Worm (Caenorhabditis elegans) whole organism, young adult: ENCODE measurements around the gene pld-1.

Experiments
- B0035.1 ChIP-seq: sonication (generic microtip); optimal IDR thresholded peaks from 2 replicates; lab custom pipeline; 2016; ENCODE audit warnings: missing genetic modification characterization, mild to moderate bottlenecking, missing compliant biosample characterization, missing genotype, missing genetic modification reagents
- B0261.1 ChIP-seq: sonication (generic microtip); optimal IDR thresholded peaks from 2 replicates; lab custom pipeline; 2016; ENCODE audit warnings: mild to moderate bottlenecking, missing genetic modification characterization, moderate library complexity, missing compliant biosample characterization
- C06A6.2 ChIP-seq: fragments of 200-800 bp; sonication (Bioruptor generic); conservative IDR thresholded peaks from 2 replicates; pipeline ENCODE4 v1.3.6; 2022; ENCODE audit warnings: missing genetic modification characterization, missing compliant biosample characterization
- C17E4.6 ChIP-seq: fragments of 200-800 bp; sonication (Bioruptor generic); IDR thresholded peaks from 2 replicates; pipeline ENCODE4 v1.3.6; 2022; ENCODE audit warnings: missing genetic modification reagents, missing genetic modification characterization, missing compliant biosample characterization
- D2030.7 ChIP-seq: fragments of 200-800 bp; sonication (Bioruptor generic); IDR thresholded peaks from 2 replicates; pipeline ENCODE4 v1.3.6; 2022; ENCODE audit warnings: missing genetic modification reagents, missing genetic modification characterization, missing compliant biosample characterization
- F10E7.11 ChIP-seq: sonication (generic microtip); optimal IDR thresholded peaks from 2 replicates; lab custom pipeline; 2017; ENCODE audit warnings: mild to moderate bottlenecking, missing genetic modification characterization, moderate library complexity, missing compliant biosample characterization
- F22D6.2 ChIP-seq: sonication (generic microtip); optimal IDR thresholded peaks from 2 replicates; lab custom pipeline; 2016; ENCODE audit warnings: mild to moderate bottlenecking, missing genetic modification characterization, missing compliant biosample characterization
- F49E8.2 ChIP-seq: sonication (generic microtip); optimal IDR thresholded peaks from 3 replicates; lab custom pipeline; 2017; ENCODE audit warnings: missing genetic modification characterization, mild to moderate bottlenecking, missing compliant biosample characterization, antibody characterized with exemption, moderate library complexity; ENCODE audit not compliant: insufficient read depth
- F52B5.7 ChIP-seq: sonication (generic microtip); optimal IDR thresholded peaks from 2 replicates; lab custom pipeline; 2016; ENCODE audit warnings: mild to moderate bottlenecking, missing genetic modification characterization, missing compliant biosample characterization
- F57A8.1 ChIP-seq: fragments of 200-800 bp; sonication (Bioruptor generic); optimal IDR thresholded peaks from 2 replicates; lab custom pipeline; 2018; ENCODE audit warnings: mild to moderate bottlenecking, missing genetic modification characterization, moderate library complexity, missing compliant biosample characterization
- K11D2.4 ChIP-seq: fragments of 200-800 bp; sonication (Bioruptor generic); IDR thresholded peaks from 2 replicates; pipeline ENCODE4 v1.3.6; 2022; ENCODE audit warnings: missing genetic modification reagents, missing genetic modification characterization, missing compliant biosample characterization
- K12H6.12 ChIP-seq: fragments of 200-800 bp; sonication (Bioruptor generic); optimal IDR thresholded peaks from 2 replicates; lab custom pipeline; 2018; ENCODE audit warnings: mild to moderate bottlenecking, missing genetic modification characterization, missing compliant biosample characterization
- Y53G8AR.9 ChIP-seq: fragments of 200-800 bp; sonication (Bioruptor generic); conservative IDR thresholded peaks from 2 replicates; pipeline ENCODE4 v1.3.6; 2022; ENCODE audit warnings: missing genetic modification reagents, missing genetic modification characterization, missing compliant biosample characterization
- Y56A3A.18 ChIP-seq: fragments of 200-800 bp; sonication (Bioruptor generic); IDR thresholded peaks from 2 replicates; pipeline ENCODE4 v1.3.6; 2022; ENCODE audit warnings: missing genetic modification reagents, missing genetic modification characterization, missing compliant biosample characterization
- Y79H2A.3 ChIP-seq: fragments of 200-800 bp; sonication (Bioruptor generic); conservative IDR thresholded peaks from 2 replicates; pipeline ENCODE4 v1.3.6; 2022; ENCODE audit warnings: missing genetic modification reagents, missing genetic modification characterization, missing compliant biosample characterization
- ZK185.1 ChIP-seq: sonication (generic microtip); optimal IDR thresholded peaks from 2 replicates; lab custom pipeline; 2016; ENCODE audit warnings: mild to moderate bottlenecking, missing genetic modification characterization, missing compliant biosample characterization; ENCODE audit not compliant: poor library complexity, severe bottlenecking
- aptf-3 ChIP-seq: fragments of 200-800 bp; sonication (Bioruptor generic); IDR thresholded peaks from 2 replicates; pipeline ENCODE4 v1.3.6; 2022; ENCODE audit warnings: missing genetic modification characterization, missing compliant biosample characterization
- atf-7 ChIP-seq: sonication (generic microtip); optimal IDR thresholded peaks from 2 replicates; lab custom pipeline; 2017; ENCODE audit warnings: mild to moderate bottlenecking, missing genetic modification characterization, missing compliant biosample characterization
- ceh-40 ChIP-seq: fragments of 200-800 bp; sonication (Bioruptor generic); IDR thresholded peaks from 2 replicates; pipeline ENCODE4 v1.3.6; 2022; ENCODE audit warnings: missing genetic modification characterization, missing compliant biosample characterization
- ceh-58 ChIP-seq: fragments of 200-800 bp; sonication (Bioruptor generic); IDR thresholded peaks from 2 replicates; pipeline ENCODE4 v1.3.6; 2022; ENCODE audit warnings: missing genetic modification characterization, missing compliant biosample characterization
- ceh-79 ChIP-seq: sonication (generic microtip); optimal IDR thresholded peaks from 2 replicates; lab custom pipeline; 2017; ENCODE audit warnings: mild to moderate bottlenecking, missing genetic modification characterization, missing compliant biosample characterization
- dpff-1 ChIP-seq: sonication (generic microtip); optimal IDR thresholded peaks from 2 replicates; lab custom pipeline; 2017; ENCODE audit warnings: mild to moderate bottlenecking, missing genetic modification characterization, missing compliant biosample characterization
- efl-1 ChIP-seq: fragments of 150-350 bp; optimal IDR thresholded peaks from 2 replicates; lab custom pipeline; 2014; ENCODE audit warnings: missing biosample characterization, missing genetic modification reagents, missing genetic modification characterization
- egl-18 ChIP-seq: fragments of 200-800 bp; sonication (Bioruptor generic); IDR thresholded peaks from 2 replicates; pipeline ENCODE4 v1.3.6; 2022; ENCODE audit warnings: missing genetic modification reagents, missing genetic modification characterization, missing compliant biosample characterization
- egrh-3 ChIP-seq: fragments of 200-800 bp; sonication (Bioruptor generic); IDR thresholded peaks from 2 replicates; pipeline ENCODE4 v1.3.6; 2022; ENCODE audit warnings: missing genetic modification reagents, missing genetic modification characterization, missing compliant biosample characterization
- ets-4 ChIP-seq: fragments of 200-800 bp; sonication (Bioruptor generic); optimal IDR thresholded peaks from 2 replicates; lab custom pipeline; 2018; ENCODE audit warnings: mild to moderate bottlenecking, missing genetic modification characterization, missing compliant biosample characterization
- gei-17 ChIP-seq: fragments of 200-800 bp; sonication (Bioruptor generic); optimal IDR thresholded peaks from 2 replicates; lab custom pipeline; 2018; ENCODE audit warnings: mild to moderate bottlenecking, missing genetic modification characterization, missing compliant biosample characterization
- hlh-12 ChIP-seq: sonication (generic microtip); optimal IDR thresholded peaks from 2 replicates; lab custom pipeline; 2016; ENCODE audit warnings: missing genetic modification characterization, missing compliant biosample characterization
- hmg-20 ChIP-seq: fragments of 200-800 bp; sonication (Bioruptor generic); IDR thresholded peaks from 2 replicates; pipeline ENCODE4 v1.3.6; 2022; ENCODE audit warnings: missing genetic modification reagents, missing genetic modification characterization, missing compliant biosample characterization
- lag-1 ChIP-seq: fragments of 200-800 bp; sonication (Bioruptor generic); IDR thresholded peaks from 2 replicates; pipeline ENCODE4 v1.3.6; 2022; ENCODE audit warnings: missing genetic modification reagents, missing genetic modification characterization, missing compliant biosample characterization
- let-607 ChIP-seq, 2 experiments: fragments of 200-800 bp in 1 of 2; sonication (Bioruptor generic) in 1 of 2; sonication (generic microtip) in 1 of 2; optimal IDR thresholded peaks; 2 replicates each; lab custom pipeline; 2016 to 2018; ENCODE audit warnings: mild to moderate bottlenecking in 2 of 2, missing compliant biosample characterization in 2 of 2, missing genetic modification characterization in 2 of 2, moderate library complexity in 2 of 2, missing genotype in 1 of 2
- lin-26 ChIP-seq: fragments of 200-800 bp; sonication (Bioruptor generic); IDR thresholded peaks from 2 replicates; pipeline ENCODE4 v1.3.6; 2022; ENCODE audit warnings: missing genetic modification reagents, missing genetic modification characterization, missing compliant biosample characterization
- lin-35 ChIP-seq, 3 experiments: fragments of 150-350 bp in 2 of 3; sonication (generic microtip) in 1 of 3; optimal IDR thresholded peaks; 2 replicates each; lab custom pipeline; 2014 to 2018; ENCODE audit warnings: missing biosample characterization in 3 of 3, missing genetic modification characterization in 3 of 3, missing genetic modification reagents in 3 of 3
- lin-40 ChIP-seq: sonication (generic microtip); optimal IDR thresholded peaks from 2 replicates; lab custom pipeline; 2016; ENCODE audit warnings: missing genetic modification characterization, mild to moderate bottlenecking, missing compliant biosample characterization, missing genotype, missing genetic modification reagents
- lsl-1 ChIP-seq: fragments of 200-800 bp; sonication (Bioruptor generic); optimal IDR thresholded peaks from 2 replicates; lab custom pipeline; 2018; ENCODE audit warnings: mild to moderate bottlenecking, missing genetic modification characterization, moderate library complexity, missing compliant biosample characterization
- madf-6 ChIP-seq: fragments of 200-800 bp; sonication (Bioruptor generic); IDR thresholded peaks from 2 replicates; pipeline ENCODE4 v1.3.6; 2022; ENCODE audit warnings: missing genetic modification reagents, missing genetic modification characterization, missing compliant biosample characterization
- mel-28 ChIP-seq: sonication (generic microtip); optimal IDR thresholded peaks from 2 replicates; lab custom pipeline; 2016; ENCODE audit warnings: borderline replicate concordance, mild to moderate bottlenecking, missing genetic modification characterization, missing compliant biosample characterization
- nhr-27 ChIP-seq: fragments of 200-800 bp; sonication (Bioruptor generic); optimal IDR thresholded peaks from 2 replicates; lab custom pipeline; 2018; ENCODE audit warnings: mild to moderate bottlenecking, missing genetic modification characterization, moderate library complexity, missing compliant biosample characterization
- nhr-90 ChIP-seq: sonication (generic microtip); optimal IDR thresholded peaks from 2 replicates; lab custom pipeline; 2016; ENCODE audit warnings: missing genotype, mild to moderate bottlenecking, missing genetic modification characterization, missing compliant biosample characterization
- rec-8 ChIP-seq, 2 experiments: sonication (generic microtip); optimal IDR thresholded peaks; 2 replicates each; lab custom pipeline; 2016; ENCODE audit warnings: mild to moderate bottlenecking in 2 of 2, missing genetic modification characterization in 2 of 2, missing genetic modification reagents in 2 of 2, missing genotype in 2 of 2, missing biosample characterization in 1 of 2, missing compliant biosample characterization in 1 of 2, moderate library complexity in 1 of 2
- snpc-1.1 ChIP-seq: sonication (generic microtip); optimal IDR thresholded peaks from 2 replicates; lab custom pipeline; 2017; ENCODE audit warnings: missing genetic modification characterization, mild to moderate bottlenecking, missing compliant biosample characterization, antibody characterized with exemption, moderate library complexity, missing genotype, missing genetic modification reagents; ENCODE audit not compliant: insufficient read depth
- somi-1 ChIP-seq: fragments of 200-800 bp; sonication (Bioruptor generic); optimal IDR thresholded peaks from 2 replicates; lab custom pipeline; 2018; ENCODE audit warnings: mild to moderate bottlenecking, missing genetic modification characterization, missing compliant biosample characterization
- tbp1 ChIP-seq: fragments of 200-800 bp; sonication (Bioruptor generic); optimal IDR thresholded peaks from 2 replicates; lab custom pipeline; 2018; ENCODE audit warnings: mild to moderate bottlenecking, missing genetic modification characterization, missing compliant biosample characterization
- tbx-9 ChIP-seq: sonication (generic microtip); optimal IDR thresholded peaks from 2 replicates; lab custom pipeline; 2016; ENCODE audit warnings: borderline replicate concordance, missing genetic modification characterization, inconsistent platforms, missing compliant biosample characterization
- tlf-1 ChIP-seq: fragments of 200-800 bp; sonication (Bioruptor generic); optimal IDR thresholded peaks from 2 replicates; lab custom pipeline; 2018; ENCODE audit warnings: mild to moderate bottlenecking, missing genetic modification characterization, missing compliant biosample characterization
- zim-3 ChIP-seq: sonication (generic microtip); optimal IDR thresholded peaks from 2 replicates; lab custom pipeline; 2017; ENCODE audit warnings: mild to moderate bottlenecking, missing genetic modification characterization, moderate library complexity, missing compliant biosample characterization
- ztf-18 ChIP-seq: sonication (generic microtip); optimal IDR thresholded peaks from 2 replicates; lab custom pipeline; 2016; ENCODE audit warnings: missing genotype, mild to moderate bottlenecking, missing genetic modification characterization, missing compliant biosample characterization
- ztf-22 ChIP-seq: fragments of 200-800 bp; sonication (Bioruptor generic); optimal IDR thresholded peaks from 2 replicates; lab custom pipeline; 2018; ENCODE audit warnings: mild to moderate bottlenecking, missing genetic modification characterization, moderate library complexity, missing compliant biosample characterization

Gene pld-1

ce11 chrII:5057315-5057714 is 34.2 kb downstream of the pld-1 start (continued):
- TF ChIP-seq F52B5.7 (no peak), tlf-1 (GFP tag; lab: Kevin White, UChicago) (peak; percentile 43), C06A6.2 (GFP tag; lab: Robert Waterston, UW) (peak; percentile 63), gei-17 (GFP tag; lab: Kevin White, UChicago) (no peak), K11D2.4 (GFP tag; lab: Robert Waterston, UW) (peak; percentile 67), C17E4.6 (GFP tag; lab: Robert Waterston, UW) (peak; percentile 52), dpff-1 (no peak), F57A8.1 (GFP tag; lab: Kevin White, UChicago) (no peak), F10E7.11 (tag; lab: Kevin White, UChicago) (no peak), hmg-20 (peak; percentile 53; the same call in 1 of the 2 replicates), efl-1 (no peak), lin-35 (GFP tag; optimal IDR thresholded peaks at IDR 0.05; lab: Kevin White, UChicago) (peak in 1 of 3 experiments; percentile 32), ceh-40 (0 out of 2 replicates have a peak, but pooled peaks have one; percentile 42), B0035.1 (peak; percentile 41), Y53G8AR.9 (GFP tag; lab: Robert Waterston, UW) (peak; percentile 88), rec-8 (tag; optimal IDR thresholded peaks at IDR 0.05; lab: Kevin White, UChicago) (peak; percentile 34 to 66), ets-4 (GFP tag; lab: Kevin White, UChicago) (no peak), mel-28 (tag; lab: Kevin White, UChicago) (no peak), ceh-79 (peak; percentile 19), egrh-3 (GFP tag; lab: Robert Waterston, UW) (no peak), F49E8.2 (tag; lab: Kevin White, UChicago) (peak; percentile 75), egl-18 (no peak), zim-3 (peak; percentile 38), Y79H2A.3 (GFP tag; lab: Robert Waterston, UW) (no peak), nhr-27 (tag; lab: Kevin White, UChicago) (no peak), lin-40 (tag; lab: Kevin White, UChicago) (no peak), D2030.7 (GFP tag; lab: Robert Waterston, UW) (peak; percentile 74), Y56A3A.18 (GFP tag; lab: Robert Waterston, UW) (peak; percentile 89), B0261.1 (tag; lab: Kevin White, UChicago) (peak; percentile 92), ztf-22 (GFP tag; lab: Kevin White, UChicago) (no peak), tbp1 (peak; percentile 99), aptf-3 (GFP tag; lab: Robert Waterston, UW) (peak; percentile 86; the same call in 1 of the 2 replicates), lsl-1 (GFP tag; lab: Kevin White, UChicago) (peak; percentile 69), K12H6.12 (tag; lab: Kevin White, UChicago) (peak; percentile 31), nhr-90 (peak; percentile 4), snpc-1.1 (peak; percentile 97), atf-7 (tag; lab: Kevin White, UChicago) (peak; percentile 8), ZK185.1 (tag; lab: Kevin White, UChicago) (peak; percentile 26), ceh-58 (no peak), tbx-9 (tag; lab: Kevin White, UChicago) (no peak), ztf-18 (tag; lab: Kevin White, UChicago) (peak; percentile 32), madf-6 (GFP tag; lab: Robert Waterston, UW) (peak; percentile 85), lin-26 (GFP tag; lab: Robert Waterston, UW) (peak; percentile 61; the same call in 1 of the 2 replicates), lag-1 (GFP tag; lab: Robert Waterston, UW) (no peak), F22D6.2 (tag; lab: Kevin White, UChicago) (no peak), let-607 (tag; optimal IDR thresholded peaks at IDR 0.05; lab: Kevin White, UChicago) (peak in 1 of 2 experiments; percentile 38), hlh-12 (tag; lab: Kevin White, UChicago) (no peak), somi-1 (no peak)
